Worm (Caenorhabditis elegans): ENCODE data around the gene ain-1.

The ain-1 gene

DNA sequence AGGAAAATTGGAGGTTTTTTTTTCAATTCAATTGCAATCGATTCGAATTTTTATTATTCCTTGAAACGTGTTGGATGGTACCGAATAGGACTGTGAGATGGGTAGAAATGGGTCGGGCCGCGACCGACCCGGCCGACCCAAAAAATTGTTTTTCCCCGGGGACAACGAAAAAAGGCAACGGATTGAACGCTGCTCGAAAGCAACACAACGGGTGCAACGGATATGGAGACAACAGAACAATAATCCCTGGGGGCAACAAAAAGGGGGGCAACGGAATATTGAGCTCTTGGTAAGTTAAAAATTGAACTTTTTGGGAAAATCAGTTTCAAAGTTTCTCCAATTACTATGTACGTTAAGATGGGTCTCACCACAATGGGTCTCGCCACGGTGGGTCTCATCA lies 10.0 kb downstream of the ain-1 start:
- TF ChIP-seq tab-1 (GFP tag; IDR thresholded peaks at IDR 0.05) (no peak), ref-1 (GFP tag; conservative IDR thresholded peaks at IDR 0.05) (no peak), med-1 (GFP tag; optimal IDR thresholded peaks at IDR 0.05; ENCODE audit: insufficient read depth) (no peak), klf-2 (GFP tag; conservative IDR thresholded peaks at IDR 0.05) (no peak), T22C8.4 (GFP tag; IDR thresholded peaks at IDR 0.05) (no peak), flt-1 (GFP tag; IDR thresholded peaks at IDR 0.05) (no peak), ztf-29 (GFP tag; IDR thresholded peaks at IDR 0.05) (no peak), cog-1 (tag; optimal IDR thresholded peaks at IDR 0.05) (no peak), ztf-23 (GFP tag; IDR thresholded peaks at IDR 0.05) (no peak)

DNA sequence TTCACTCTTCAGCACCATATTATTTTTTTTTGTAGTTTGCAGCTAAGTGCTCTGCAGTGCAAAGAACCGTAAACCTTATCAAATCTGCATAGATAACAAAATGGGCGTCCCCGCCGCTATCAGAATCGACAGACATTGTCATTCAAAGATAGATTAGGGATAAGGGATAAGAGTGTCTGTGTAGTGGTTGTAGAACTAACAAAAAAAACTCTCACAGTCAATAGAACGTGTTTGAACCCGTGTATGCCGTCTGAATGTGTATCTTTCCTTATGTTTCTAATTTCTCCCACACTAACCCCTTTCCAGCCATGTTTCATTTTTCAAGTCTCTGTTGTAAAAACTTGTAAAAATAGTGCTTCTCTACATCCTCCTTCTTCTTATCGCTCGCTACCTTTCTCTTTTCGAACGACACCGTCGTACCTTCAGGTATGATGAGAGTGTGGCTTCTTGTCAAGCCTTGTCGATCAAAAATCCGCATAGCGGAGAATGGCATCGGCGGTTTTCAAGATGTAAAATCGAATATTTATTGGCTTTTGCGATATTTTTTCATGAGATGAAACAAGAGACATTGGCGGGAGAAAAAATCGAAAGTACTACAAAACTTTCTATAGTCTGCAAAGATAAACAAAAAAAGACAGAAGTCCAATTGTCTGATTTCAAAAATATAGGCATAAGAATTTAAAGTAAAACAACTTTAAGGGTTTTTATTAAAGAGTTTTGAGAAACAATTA lies 12.0 kb downstream of the ain-1 start:
- TF ChIP-seq ztf-23 (GFP tag; IDR thresholded peaks at IDR 0.05), result no peak
- TF ChIP-seq ztf-29 (GFP tag; IDR thresholded peaks at IDR 0.05), result no peak

DNA sequence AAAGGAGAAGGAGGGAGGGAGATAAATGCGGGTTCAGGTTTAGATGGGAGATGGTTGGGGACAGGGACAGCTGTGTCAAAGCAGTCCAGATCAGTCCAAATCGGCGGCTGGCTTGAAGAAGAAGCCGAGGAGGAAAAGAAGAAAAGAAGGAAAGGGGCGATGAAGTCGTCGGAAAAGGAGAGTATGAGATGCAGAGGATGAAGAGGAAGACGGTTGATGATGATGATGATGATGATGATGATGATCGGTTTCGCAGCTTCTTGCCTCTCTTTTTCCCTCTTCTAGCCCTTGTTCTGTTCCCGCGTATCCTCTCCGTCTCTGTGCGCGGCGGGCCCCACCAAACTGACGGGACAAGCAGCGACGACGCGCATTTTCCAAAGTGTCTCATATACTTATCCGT lies 13.6 kb downstream of the ain-1 start:
- TF ChIP-seq T22C8.4 (GFP tag; IDR thresholded peaks at IDR 0.05) (no peak), klf-2 (GFP tag; conservative IDR thresholded peaks at IDR 0.05) (no peak), med-1 (GFP tag; optimal IDR thresholded peaks at IDR 0.05; ENCODE audit: insufficient read depth) (no peak), flt-1 (GFP tag; IDR thresholded peaks at IDR 0.05) (0 out of 2 replicates have a peak, but pooled peaks have one; percentile 44)

DNA sequence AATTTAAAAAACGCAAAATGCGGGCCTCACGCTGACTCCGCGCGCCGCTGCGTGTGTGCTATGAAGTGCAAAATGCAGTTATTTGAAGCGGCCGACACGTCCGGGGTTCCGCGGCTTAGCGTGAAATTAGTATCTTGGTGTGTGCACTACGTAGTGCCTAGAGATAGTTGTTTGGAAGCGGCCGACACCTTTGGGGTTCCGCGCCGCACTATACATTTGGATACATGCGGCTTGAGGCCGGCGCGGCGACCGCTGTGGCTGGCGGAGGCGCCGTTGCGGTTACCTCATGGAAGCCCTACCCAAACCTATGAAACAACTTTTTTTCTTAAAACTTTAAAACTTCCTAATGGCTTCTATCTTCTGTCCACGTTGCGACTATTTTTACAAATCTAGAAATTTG lies 15.9 kb downstream of the ain-1 start:
- no peak for TF ChIP-seq flt-1 (GFP tag; IDR thresholded peaks at IDR 0.05)
- no peak for TF ChIP-seq cog-1 (tag; optimal IDR thresholded peaks at IDR 0.05)
- no peak for TF ChIP-seq ref-1 (GFP tag; conservative IDR thresholded peaks at IDR 0.05)
- TF ChIP-seq tab-1 (GFP tag; IDR thresholded peaks at IDR 0.05), result no peak
- peak; percentile 28; the same call in 1 of the 2 replicates for TF ChIP-seq ztf-29 (GFP tag; IDR thresholded peaks at IDR 0.05)
- TF ChIP-seq klf-2 (GFP tag; conservative IDR thresholded peaks at IDR 0.05), result no peak

DNA sequence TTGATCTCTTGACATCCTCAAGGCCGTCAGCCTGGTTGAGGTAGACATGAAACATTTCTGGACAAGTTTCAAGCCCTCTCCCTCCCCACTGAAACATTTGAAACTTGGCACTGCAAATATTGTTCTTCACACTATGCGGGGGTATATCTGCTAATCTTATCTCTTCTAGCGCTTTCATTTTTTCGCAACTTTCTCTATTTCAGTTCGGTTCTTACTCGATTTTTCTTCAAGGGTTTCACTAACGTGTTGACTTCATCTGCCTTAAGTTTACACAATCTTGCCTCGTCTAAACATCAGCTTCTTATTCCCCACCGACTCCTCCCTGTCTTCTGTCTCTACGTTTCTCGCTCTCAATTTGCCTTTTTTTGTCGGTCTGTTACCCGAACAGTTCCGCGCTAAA lies 16.5 kb downstream of the ain-1 start:
- TF ChIP-seq ztf-23 (GFP tag; IDR thresholded peaks at IDR 0.05), result no peak

DNA sequence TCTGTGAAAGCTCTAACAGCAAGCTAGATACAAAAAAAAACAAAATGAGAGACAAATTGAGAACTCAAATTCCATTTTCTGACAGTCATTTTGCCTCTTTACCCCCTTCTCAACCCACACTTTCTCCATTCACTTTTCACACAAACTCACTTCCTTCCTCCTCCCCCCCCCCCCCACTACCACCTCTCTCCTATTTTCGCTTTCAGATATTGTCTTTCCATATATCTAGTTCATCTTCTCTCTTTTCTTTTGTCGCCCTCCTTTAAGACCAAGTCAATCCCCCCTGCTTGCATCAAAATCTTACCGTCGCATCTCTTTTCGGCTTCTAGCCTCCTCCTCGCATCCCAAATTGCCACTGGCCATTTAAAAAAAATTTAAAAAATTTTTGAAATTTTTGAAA lies 18.6 kb downstream of the ain-1 start:
- TF ChIP-seq flt-1 (GFP tag; IDR thresholded peaks at IDR 0.05) (no peak), ref-1 (GFP tag; conservative IDR thresholded peaks at IDR 0.05) (no peak), klf-2 (GFP tag; conservative IDR thresholded peaks at IDR 0.05) (no peak), ztf-29 (GFP tag; IDR thresholded peaks at IDR 0.05) (no peak), T22C8.4 (GFP tag; IDR thresholded peaks at IDR 0.05) (no peak), ztf-23 (GFP tag; IDR thresholded peaks at IDR 0.05) (no peak), tab-1 (GFP tag; IDR thresholded peaks at IDR 0.05) (no peak), cog-1 (tag; optimal IDR thresholded peaks at IDR 0.05) (no peak)

DNA sequence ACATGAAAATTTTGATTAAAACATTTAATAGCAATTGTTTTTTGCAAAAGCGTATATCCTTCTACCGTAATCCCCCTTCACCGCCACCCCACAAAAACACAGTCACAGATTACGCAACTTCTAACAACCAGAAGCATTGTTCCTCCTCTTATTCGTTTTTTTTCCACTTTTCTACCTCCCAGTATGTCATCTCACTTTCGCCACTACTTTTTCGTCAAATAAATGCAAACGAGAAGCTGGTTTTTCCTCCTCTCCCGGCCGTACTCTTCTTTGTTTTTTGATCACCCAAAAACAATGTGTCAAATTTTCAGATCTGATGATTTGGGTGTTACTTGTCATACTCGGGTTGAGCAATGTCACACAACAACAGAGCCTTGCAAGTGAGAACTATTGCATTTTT lies 19.8 kb downstream of the ain-1 start, which contains the start of gene C06G1.1:
C06G1.1 (plus strand) TSS at position 301 of the 400 bp plus-strand sequence.
- no peak for TF ChIP-seq flt-1 (GFP tag; IDR thresholded peaks at IDR 0.05)
- no peak for TF ChIP-seq ztf-23 (GFP tag; IDR thresholded peaks at IDR 0.05)
- TF ChIP-seq ztf-29 (GFP tag; IDR thresholded peaks at IDR 0.05), result no peak
- no peak for TF ChIP-seq med-1 (GFP tag; optimal IDR thresholded peaks at IDR 0.05; ENCODE audit: insufficient read depth)
- no peak for TF ChIP-seq klf-2 (GFP tag; conservative IDR thresholded peaks at IDR 0.05)
- no peak for TF ChIP-seq T22C8.4 (GFP tag; IDR thresholded peaks at IDR 0.05)
- TF ChIP-seq tab-1 (GFP tag; IDR thresholded peaks at IDR 0.05), result no peak
- no peak for TF ChIP-seq cog-1 (tag; optimal IDR thresholded peaks at IDR 0.05)
- no peak for TF ChIP-seq ref-1 (GFP tag; conservative IDR thresholded peaks at IDR 0.05)

DNA sequence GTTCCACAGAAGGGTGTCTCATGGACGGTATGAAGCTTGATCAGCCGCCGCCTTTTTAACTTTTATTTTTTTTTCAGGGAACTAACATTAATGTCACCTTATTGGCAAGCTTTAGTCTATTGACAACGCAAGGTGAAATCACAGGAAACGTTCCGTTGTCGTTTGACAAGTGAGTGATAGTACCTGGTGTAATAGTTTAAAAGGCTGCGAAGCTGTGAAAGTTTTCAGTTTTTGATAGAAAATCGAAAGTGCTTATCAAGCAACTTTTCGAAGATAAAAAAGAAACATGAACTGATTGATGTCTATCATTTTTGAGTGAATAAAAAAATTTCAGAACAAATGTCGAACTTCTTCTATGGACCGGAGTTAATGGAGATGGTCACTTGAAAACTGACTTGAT lies 20.9 kb downstream of the ain-1 start:
- TF ChIP-seq tab-1 (GFP tag; IDR thresholded peaks at IDR 0.05), result no peak
- TF ChIP-seq ref-1 (GFP tag; conservative IDR thresholded peaks at IDR 0.05), result no peak
- TF ChIP-seq ztf-29 (GFP tag; IDR thresholded peaks at IDR 0.05), result no peak
- no peak for TF ChIP-seq cog-1 (tag; optimal IDR thresholded peaks at IDR 0.05)
- no peak for TF ChIP-seq T22C8.4 (GFP tag; IDR thresholded peaks at IDR 0.05)
- TF ChIP-seq med-1 (GFP tag; optimal IDR thresholded peaks at IDR 0.05; ENCODE audit: insufficient read depth), result no peak
- TF ChIP-seq ztf-23 (GFP tag; IDR thresholded peaks at IDR 0.05), result no peak
- TF ChIP-seq klf-2 (GFP tag; conservative IDR thresholded peaks at IDR 0.05), result no peak
- TF ChIP-seq flt-1 (GFP tag; IDR thresholded peaks at IDR 0.05), result no peak

DNA sequence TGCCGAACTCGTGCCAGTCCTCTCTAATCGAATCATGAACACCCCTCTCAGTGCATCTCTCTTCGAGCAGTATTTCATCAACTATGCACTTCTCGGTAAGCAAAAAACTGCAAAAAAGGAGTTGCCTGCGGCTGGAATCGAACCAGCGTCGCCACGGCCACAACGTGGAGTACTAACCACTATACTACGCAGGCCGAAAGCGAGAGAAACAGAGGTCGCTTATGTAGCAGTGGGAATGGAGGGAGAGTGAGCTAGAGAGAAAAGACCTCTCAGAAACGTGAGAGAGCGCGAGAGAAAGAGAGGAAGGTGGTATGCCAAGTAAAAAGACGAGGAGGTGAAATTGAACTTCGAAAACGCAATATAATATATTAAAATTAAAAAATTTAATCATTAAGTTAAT lies 21.5 kb downstream of the ain-1 start:
- TF ChIP-seq T22C8.4 (GFP tag; IDR thresholded peaks at IDR 0.05) (peak; percentile 94), tab-1 (GFP tag; IDR thresholded peaks at IDR 0.05) (peak; percentile 97), med-1 (GFP tag; optimal IDR thresholded peaks at IDR 0.05; ENCODE audit: insufficient read depth) (peak; percentile 76), ztf-29 (GFP tag; IDR thresholded peaks at IDR 0.05) (peak; percentile 92), cog-1 (tag; optimal IDR thresholded peaks at IDR 0.05) (peak; percentile 82), flt-1 (GFP tag; IDR thresholded peaks at IDR 0.05) (peak; percentile 98), klf-2 (GFP tag; conservative IDR thresholded peaks at IDR 0.05) (peak; percentile 94), ztf-23 (GFP tag; IDR thresholded peaks at IDR 0.05) (peak; percentile 96), ref-1 (GFP tag; conservative IDR thresholded peaks at IDR 0.05) (peak; percentile 94)

DNA sequence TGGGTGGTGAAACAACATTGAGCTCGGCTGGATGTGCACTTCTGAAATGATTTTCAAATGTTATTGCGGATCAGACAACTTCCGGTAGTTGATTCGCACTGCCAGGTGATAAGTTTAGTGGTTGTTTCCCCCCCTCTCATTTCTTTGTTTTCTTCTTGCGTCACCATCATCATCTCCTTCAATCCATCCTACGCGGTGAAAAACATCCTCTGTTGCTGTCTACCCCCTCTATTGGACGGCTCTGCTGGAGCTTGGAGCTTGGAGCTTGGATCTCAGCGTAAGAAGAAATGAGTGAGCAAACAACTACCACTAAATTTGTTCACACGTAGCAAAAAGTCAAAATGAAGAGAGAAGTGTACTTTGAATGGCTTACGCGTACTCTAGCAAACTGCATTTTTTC lies 28.4 kb downstream of the ain-1 start:
- no peak for TF ChIP-seq tab-1 (GFP tag; IDR thresholded peaks at IDR 0.05)
- no peak for TF ChIP-seq ref-1 (GFP tag; conservative IDR thresholded peaks at IDR 0.05)
- TF ChIP-seq med-1 (GFP tag; optimal IDR thresholded peaks at IDR 0.05; ENCODE audit: insufficient read depth), result no peak
- no peak for TF ChIP-seq klf-2 (GFP tag; conservative IDR thresholded peaks at IDR 0.05)
- no peak for TF ChIP-seq flt-1 (GFP tag; IDR thresholded peaks at IDR 0.05)
- TF ChIP-seq T22C8.4 (GFP tag; IDR thresholded peaks at IDR 0.05), result no peak
- no peak for TF ChIP-seq ztf-23 (GFP tag; IDR thresholded peaks at IDR 0.05)
- no peak for TF ChIP-seq cog-1 (tag; optimal IDR thresholded peaks at IDR 0.05)
- TF ChIP-seq ztf-29 (GFP tag; IDR thresholded peaks at IDR 0.05), result no peak

Measured in whole organism, midembryonic.